Worm (Caenorhabditis elegans) whole organism, L4 larva: ENCODE results near the gene R05A10.7.

ENCODE experiments used
- lsy-2 ChIP-seq, 2 experiments: fragments of 150-350 bp in 1 of 2; sonication (generic microtip) in 1 of 2; optimal IDR thresholded peaks; 2 replicates each; lab custom pipeline; 2014 to 2017; ENCODE audit warnings: missing biosample characterization in 2 of 2, missing genetic modification characterization in 2 of 2
- mdl-1 ChIP-seq, 2 experiments: fragments of 150-350 bp in 1 of 2; sonication (generic microtip) in 1 of 2; optimal IDR thresholded peaks; 2 replicates each; lab custom pipeline; 2014 to 2017; ENCODE audit warnings: missing biosample characterization in 2 of 2, missing genetic modification characterization in 2 of 2
- nhr-102 ChIP-seq: sonication (generic microtip); optimal IDR thresholded peaks from 2 replicates; lab custom pipeline; 2016; ENCODE audit warnings: mild to moderate bottlenecking, missing genetic modification characterization, moderate library complexity, missing compliant biosample characterization
- nhr-111 ChIP-seq: fragments of 200-800 bp; sonication (Bioruptor generic); optimal IDR thresholded peaks from 2 replicates; lab custom pipeline; 2018; ENCODE audit warnings: mild to moderate bottlenecking, missing genetic modification characterization, missing compliant biosample characterization
- nhr-76 ChIP-seq: fragments of 150-350 bp; optimal IDR thresholded peaks from 2 replicates; lab custom pipeline; 2014; ENCODE audit warnings: missing biosample characterization, missing genetic modification characterization
- php-3 ChIP-seq: fragments of 200-800 bp; sonication (Bioruptor generic); IDR thresholded peaks from 2 replicates; pipeline ENCODE4 v1.3.6; 2022; ENCODE audit warnings: missing genetic modification reagents, missing genetic modification characterization, missing compliant biosample characterization
- snpc-4 ChIP-seq: fragments of 150-350 bp; optimal IDR thresholded peaks from 2 replicates; lab custom pipeline; 2014; ENCODE audit warnings: missing biosample characterization, missing genetic modification characterization

ce11 chrIV:14162772-14163171 lies at the start of gene R05A10.7:
- TF ChIP-seq nhr-111 (GFP tag; lab: Kevin White, UChicago) (no peak), nhr-76 (tag; lab: Kevin White, UChicago) (no peak), mdl-1 (tag; optimal IDR thresholded peaks at IDR 0.05; lab: Kevin White, UChicago) (no peak), lsy-2 (tag; optimal IDR thresholded peaks at IDR 0.05; lab: Kevin White, UChicago) (no peak), php-3 (GFP tag; lab: Robert Waterston, UW) (no peak), snpc-4 (tag; lab: Kevin White, UChicago) (no peak), nhr-102 (tag; lab: Kevin White, UChicago) (no peak)
